Fruit fly (Drosophila melanogaster) whole organism, adult: ENCODE measurements around the gene CG42514.

Source experiments
- CG12768 ChIP-seq: fragments of 200-800 bp; sonication (Bioruptor generic); optimal IDR thresholded peaks from 2 replicates; lab custom pipeline; 2017; ENCODE audit warnings: missing biosample characterization, missing genetic modification characterization, mild to moderate bottlenecking, moderate library complexity, missing genetic modification reagents
- CG14711 ChIP-seq: fragments of 200-800 bp; sonication (Bioruptor generic); optimal IDR thresholded peaks from 2 replicates; lab custom pipeline; 2018; ENCODE audit warnings: missing biosample characterization, mild to moderate bottlenecking, missing genetic modification characterization, moderate library complexity
- CG33017 ChIP-seq: fragments of 200-800 bp; sonication (Bioruptor generic); optimal IDR thresholded peaks from 2 replicates; lab custom pipeline; 2018; ENCODE audit warnings: missing biosample characterization, mild to moderate bottlenecking, missing genetic modification characterization, moderate library complexity
- CG7101 ChIP-seq: fragments of 200-800 bp; sonication (Bioruptor generic); optimal IDR thresholded peaks from 2 replicates; lab custom pipeline; 2018; ENCODE audit warnings: missing biosample characterization, mild to moderate bottlenecking, missing genetic modification characterization, moderate library complexity
- Crg-1 ChIP-seq: fragments of 200-800 bp; sonication (Bioruptor generic); optimal IDR thresholded peaks from 2 replicates; lab custom pipeline; 2016; ENCODE audit warnings: missing biosample characterization, missing genetic modification characterization
- Mnt ChIP-seq: fragments of 200-800 bp; sonication (Bioruptor generic); optimal IDR thresholded peaks from 2 replicates; lab custom pipeline; 2016; ENCODE audit warnings: missing biosample characterization, mild to moderate bottlenecking, missing genetic modification characterization
- bab1 ChIP-seq: fragments of 200-800 bp; sonication (Bioruptor generic); optimal IDR thresholded peaks from 3 replicates; lab custom pipeline; 2019; ENCODE audit warnings: missing biosample characterization, mild to moderate bottlenecking, missing genetic modification characterization, moderate library complexity
- kay ChIP-seq: fragments of 200-800 bp; sonication (Bioruptor generic); peaks from one replicate; lab custom pipeline; 2016; ENCODE audit warnings: missing biosample characterization, missing genetic modification characterization, borderline replicate concordance
- ovo ChIP-seq: fragments of 200-800 bp; sonication (Bioruptor generic); optimal IDR thresholded peaks from 2 replicates; lab custom pipeline; 2016; ENCODE audit warnings: missing biosample characterization, missing genetic modification characterization
- pad ChIP-seq: fragments of 200-800 bp; sonication (Bioruptor generic); optimal IDR thresholded peaks from 3 replicates; lab custom pipeline; 2017; ENCODE audit warnings: missing biosample characterization, missing genetic modification characterization, mild to moderate bottlenecking, moderate library complexity, missing genetic modification reagents
- toe ChIP-seq: fragments of 200-800 bp; sonication (Bioruptor generic); optimal IDR thresholded peaks from 2 replicates; lab custom pipeline; 2016; ENCODE audit warnings: missing biosample characterization, missing genetic modification characterization

DNA sequence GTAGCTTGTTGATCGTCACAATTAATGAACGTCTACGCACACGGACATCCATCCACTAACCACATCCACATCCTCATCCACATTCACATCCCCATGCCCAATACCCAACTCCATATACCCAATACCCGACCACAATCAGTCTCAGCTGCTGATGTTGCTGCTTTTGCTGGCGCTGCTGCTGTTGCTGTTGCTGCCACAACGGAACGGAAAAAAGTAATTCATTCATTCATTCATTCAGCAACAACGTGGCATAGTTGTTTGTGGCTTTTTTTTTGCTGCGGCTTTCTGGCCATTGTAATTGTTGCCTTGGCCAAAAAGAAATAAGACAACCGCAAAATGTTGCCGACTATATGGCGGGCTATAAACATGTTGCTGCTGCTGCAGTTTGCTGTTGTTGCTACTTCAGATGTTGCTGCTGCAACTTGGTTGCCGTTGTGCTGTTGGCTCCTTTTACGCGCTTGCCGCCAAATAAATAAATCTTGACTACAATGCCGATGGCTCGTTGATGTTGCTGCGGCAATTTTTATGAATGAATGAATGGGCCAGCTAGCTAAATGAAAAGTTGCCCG is 18.8 kb downstream of the CG42514 start:
- TF ChIP-seq CG12768 (GFP tag; lab: Kevin White, UChicago) (no peak), kay (no peak), ovo (GFP tag; lab: Kevin White, UChicago) (no peak), Mnt (GFP tag; lab: Kevin White, UChicago) (no peak), CG7101 (tag; lab: Kevin White, UChicago) (no peak), Crg-1 (GFP tag; lab: Kevin White, UChicago) (no peak), pad (GFP tag; lab: Kevin White, UChicago) (no peak), toe (no peak), bab1 (GFP tag; lab: Kevin White, UChicago) (no peak), CG14711 (tag; lab: Kevin White, UChicago) (no peak), CG33017 (tag; lab: Kevin White, UChicago) (no peak)
